Worm (Caenorhabditis elegans) whole organism, L2 larva: ENCODE data around the gene nhr-234.

Source experiments
- aly-2 ChIP-seq: fragments of 150-350 bp; optimal IDR thresholded peaks from 2 replicates; lab custom pipeline; 2014; ENCODE audit warnings: missing biosample characterization, missing genetic modification characterization
- ceh-82 ChIP-seq: fragments of 150-350 bp; optimal IDR thresholded peaks from 2 replicates; lab custom pipeline; 2014; ENCODE audit warnings: missing biosample characterization, missing genetic modification characterization
- dmd-4 ChIP-seq: sonication (generic microtip); optimal IDR thresholded peaks from 2 replicates; lab custom pipeline; 2017; ENCODE audit warnings: missing biosample characterization, missing genetic modification characterization
- skn-1 ChIP-seq: sonication (generic microtip); optimal IDR thresholded peaks from 2 replicates; lab custom pipeline; 2017; ENCODE audit warnings: missing biosample characterization, missing genetic modification characterization
- zag-1 ChIP-seq: fragments of 150-350 bp; optimal IDR thresholded peaks from 2 replicates; lab custom pipeline; 2014; ENCODE audit warnings: missing biosample characterization, missing genetic modification characterization

ce11 chrII:12615413-12615812 is 21.1 kb upstream of the nhr-234 start:
- TF ChIP-seq dmd-4 (tag; lab: Kevin White, UChicago) (no peak), zag-1 (tag; lab: Kevin White, UChicago) (no peak), aly-2 (no peak), ceh-82 (tag; lab: Kevin White, UChicago) (no peak), skn-1 (tag; lab: Kevin White, UChicago) (no peak)
